Worm (Caenorhabditis elegans) whole organism, mixed stage, embryonic: ENCODE data around the gene T16A9.5.

Source experiments
- elt-3 ChIP-seq: fragments of 150-350 bp; optimal IDR thresholded peaks from 2 replicates; lab custom pipeline; 2014; ENCODE audit warnings: missing biosample characterization, missing genetic modification characterization
- lin-13 ChIP-seq: fragments of 150-350 bp; optimal IDR thresholded peaks from 2 replicates; lab custom pipeline; 2014; ENCODE audit warnings: missing biosample characterization, missing genetic modification characterization
- mls-2 ChIP-seq: sonication (generic microtip); optimal IDR thresholded peaks from 2 replicates; lab custom pipeline; 2016; ENCODE audit warnings: mild to moderate bottlenecking, missing genetic modification characterization, moderate library complexity, missing compliant biosample characterization
- nhr-12 ChIP-seq: fragments of 150-350 bp; optimal IDR thresholded peaks from 2 replicates; lab custom pipeline; 2014; ENCODE audit warnings: missing biosample characterization, missing genetic modification characterization
- ztf-11 ChIP-seq: fragments of 150-350 bp; optimal IDR thresholded peaks from 2 replicates; lab custom pipeline; 2014; ENCODE audit warnings: missing biosample characterization, missing genetic modification characterization

DNA sequence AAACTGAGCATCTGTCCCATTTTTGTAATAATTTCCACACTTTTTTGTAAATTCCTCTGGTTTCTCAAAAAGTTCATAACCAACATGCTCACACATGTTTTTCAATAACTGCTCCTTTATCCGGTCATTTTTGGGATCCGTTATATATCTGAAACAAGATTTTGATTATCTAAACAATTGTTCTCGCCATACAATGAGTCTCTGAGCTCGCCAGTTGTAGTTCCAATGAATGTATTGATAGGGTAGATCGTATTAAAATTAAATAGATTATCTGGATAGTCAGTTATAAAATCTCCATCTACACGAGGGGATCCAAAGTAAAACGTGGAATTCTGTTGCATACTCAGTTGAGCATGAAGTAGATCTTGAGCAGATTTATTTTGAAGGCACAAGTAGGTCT lies 38.4 kb downstream of the T16A9.5 start:
- no peak for TF ChIP-seq lin-13 (tag; lab: Kevin White, UChicago)
- TF ChIP-seq nhr-12 (tag; lab: Kevin White, UChicago), result no peak
- no peak for TF ChIP-seq mls-2
- TF ChIP-seq elt-3 (tag; lab: Kevin White, UChicago), result no peak
- no peak for TF ChIP-seq ztf-11 (tag; lab: Kevin White, UChicago)
